Fruit fly (Drosophila melanogaster) whole organism, embryonic: ENCODE results near the gene CG9300.

Experiments used
- Awh ChIP-seq: fragments of 200-800 bp; sonication (Bioruptor generic); IDR thresholded peaks from 2 replicates; pipeline ENCODE4, ENCODE4 v1.3.6; 2022; ENCODE audit warnings: missing biosample characterization, missing genetic modification characterization
- CG10431 ChIP-seq: fragments of 200-800 bp; sonication (Bioruptor generic); optimal IDR thresholded peaks from 3 replicates; lab custom pipeline; 2018; ENCODE audit warnings: missing biosample characterization, mild to moderate bottlenecking, missing genetic modification characterization
- CG13296 ChIP-seq: fragments of 200-800 bp; sonication (Bioruptor generic); optimal IDR thresholded peaks from 3 replicates; lab custom pipeline; 2018; ENCODE audit warnings: missing biosample characterization, mild to moderate bottlenecking, missing genetic modification characterization
- CG15601 ChIP-seq: fragments of 200-800 bp; sonication (Bioruptor generic); optimal IDR thresholded peaks from 3 replicates; lab custom pipeline; 2019; ENCODE audit warnings: missing biosample characterization, mild to moderate bottlenecking, missing genetic modification characterization, moderate library complexity
- CG16813 ChIP-seq: fragments of 200-800 bp; sonication (Bioruptor generic); IDR thresholded peaks from 3 replicates; pipeline ENCODE4 v1.3.6; 2022; ENCODE audit warnings: missing biosample characterization, missing genetic modification characterization; ENCODE audit not compliant: partially characterized antibody
- CG2678 ChIP-seq: fragments of 200-800 bp; sonication (Bioruptor generic); optimal IDR thresholded peaks from 3 replicates; lab custom pipeline; 2019; ENCODE audit warnings: missing biosample characterization, mild to moderate bottlenecking, missing genetic modification characterization, moderate library complexity
- CG2712 ChIP-seq: fragments of 200-800 bp; optimal IDR thresholded peaks from 3 replicates; lab custom pipeline; 2019; ENCODE audit warnings: missing biosample characterization, mild to moderate bottlenecking, missing genetic modification characterization, moderate library complexity
- CG3065 ChIP-seq: fragments of 200-800 bp; sonication (Bioruptor generic); optimal IDR thresholded peaks from 2 replicates; lab custom pipeline; 2016; ENCODE audit warnings: missing biosample characterization, missing genetic modification characterization
- CG31224 ChIP-seq: fragments of 200-800 bp; sonication (Bioruptor generic); IDR thresholded peaks from 2 replicates; pipeline ENCODE4 v1.3.6; 2022; ENCODE audit warnings: missing biosample characterization, missing genetic modification characterization
- CG32767 ChIP-seq: fragments of 200-800 bp; sonication (Bioruptor generic); IDR thresholded peaks from 2 replicates; pipeline ENCODE4 v1.3.6; 2022; ENCODE audit warnings: missing biosample characterization, missing genetic modification characterization
- CG34376 ChIP-seq: fragments of 200-800 bp; sonication (Bioruptor generic); optimal IDR thresholded peaks from 2 replicates; lab custom pipeline; 2018; ENCODE audit warnings: missing biosample characterization, mild to moderate bottlenecking, missing genetic modification characterization
- CG3995 ChIP-seq: fragments of 200-800 bp; sonication (Bioruptor generic); optimal IDR thresholded peaks from 3 replicates; lab custom pipeline; 2016; ENCODE audit warnings: missing biosample characterization, missing genetic modification characterization
- CG4854 ChIP-seq: fragments of 200-800 bp; sonication (Bioruptor generic); optimal IDR thresholded peaks from 2 replicates; lab custom pipeline; 2016; ENCODE audit warnings: missing biosample characterization, missing genetic modification characterization, inconsistent platforms
- CG5180 ChIP-seq: fragments of 200-800 bp; sonication (Bioruptor generic); optimal IDR thresholded peaks from 3 replicates; lab custom pipeline; 2017; ENCODE audit warnings: missing biosample characterization, missing genetic modification characterization, mild to moderate bottlenecking, moderate library complexity, missing genetic modification reagents
- CG6175 ChIP-seq: fragments of 200-800 bp; sonication (Bioruptor generic); IDR thresholded peaks from 3 replicates; pipeline ENCODE4 v1.3.6; 2022; ENCODE audit warnings: missing biosample characterization, missing genetic modification characterization
- CG6765 ChIP-seq: fragments of 200-800 bp; sonication (Bioruptor generic); optimal IDR thresholded peaks from 3 replicates; lab custom pipeline; 2017; ENCODE audit warnings: missing biosample characterization, mild to moderate bottlenecking, missing genetic modification characterization
- CG7357 ChIP-seq: fragments of 200-800 bp; sonication (Bioruptor generic); IDR thresholded peaks from 3 replicates; pipeline ENCODE4 v1.3.6; 2022; ENCODE audit warnings: missing biosample characterization, missing genetic modification characterization
- CG7786 ChIP-seq: fragments of 200-800 bp; sonication (Bioruptor generic); optimal IDR thresholded peaks from 2 replicates; lab custom pipeline; 2016; ENCODE audit warnings: missing biosample characterization, missing genetic modification characterization
- CG7928 ChIP-seq: fragments of 200-800 bp; sonication (Bioruptor generic); optimal IDR thresholded peaks from 2 replicates; lab custom pipeline; 2017; ENCODE audit warnings: missing biosample characterization, mild to moderate bottlenecking, missing genetic modification characterization
- CG8478 ChIP-seq: fragments of >200 bp; optimal IDR thresholded peaks from 2 replicates; lab custom pipeline; 2018
- CkIIα-i1 ChIP-seq: fragments of 200-800 bp; sonication (Bioruptor generic); IDR thresholded peaks from 2 replicates; pipeline ENCODE4 v1.3.6; 2022; ENCODE audit warnings: missing biosample characterization, missing genetic modification characterization
- Dll ChIP-seq: fragments of 200-800 bp; sonication (Bioruptor generic); IDR thresholded peaks from 4 replicates; pipeline ENCODE4 v1.3.6; 2022; ENCODE audit warnings: missing biosample characterization, missing genetic modification characterization; ENCODE audit not compliant: partially characterized antibody
- Ets65A ChIP-seq: fragments of 200-800 bp; sonication (Bioruptor generic); peaks from one replicate; lab custom pipeline; 2016; ENCODE audit warnings: missing biosample characterization, missing genetic modification characterization
- Fer1 ChIP-seq: fragments of 200-800 bp; sonication (Bioruptor generic); optimal IDR thresholded peaks from 2 replicates; lab custom pipeline; 2017; ENCODE audit warnings: missing biosample characterization, mild to moderate bottlenecking, missing genetic modification characterization
- HmgD ChIP-seq: fragments of 200-800 bp; sonication (Bioruptor generic); optimal IDR thresholded peaks from 3 replicates; lab custom pipeline; 2016; ENCODE audit warnings: missing biosample characterization, missing genetic modification characterization
- Myb ChIP-seq: fragments of 200-800 bp; sonication (Bioruptor generic); optimal IDR thresholded peaks from 2 replicates; lab custom pipeline; 2016; ENCODE audit warnings: missing biosample characterization, missing genetic modification characterization
- NfI ChIP-seq: fragments of 200-800 bp; sonication (Bioruptor generic); optimal IDR thresholded peaks from 3 replicates; lab custom pipeline; 2018; ENCODE audit warnings: missing biosample characterization, mild to moderate bottlenecking, missing genetic modification characterization, moderate library complexity
- YL-1 ChIP-seq: fragments of 200-800 bp; sonication (Bioruptor generic); optimal IDR thresholded peaks from 3 replicates; lab custom pipeline; 2017; ENCODE audit warnings: missing biosample characterization, mild to moderate bottlenecking, missing genetic modification characterization
- ab ChIP-seq: fragments of 200-800 bp; sonication (Bioruptor generic); optimal IDR thresholded peaks from 2 replicates; lab custom pipeline; 2016; ENCODE audit warnings: missing biosample characterization, missing genetic modification characterization
- amos ChIP-seq: fragments of 200-800 bp; sonication (Bioruptor generic); IDR thresholded peaks from 2 replicates; pipeline ENCODE4 v1.3.6; 2022; ENCODE audit warnings: missing biosample characterization, missing genetic modification characterization; ENCODE audit not compliant: partially characterized antibody
- br ChIP-seq: fragments of >200 bp; optimal IDR thresholded peaks from 2 replicates; lab custom pipeline; 2017
- cato ChIP-seq: fragments of 200-800 bp; sonication (Bioruptor generic); optimal IDR thresholded peaks from 2 replicates; lab custom pipeline; 2016; ENCODE audit warnings: missing biosample characterization, missing genetic modification characterization, borderline replicate concordance
- crc ChIP-seq: fragments of 200-800 bp; sonication (Bioruptor generic); optimal IDR thresholded peaks from 2 replicates; lab custom pipeline; 2016; ENCODE audit warnings: missing biosample characterization, missing genetic modification characterization
- crol ChIP-seq: fragments of 200-800 bp; sonication (Bioruptor generic); IDR thresholded peaks from 2 replicates; pipeline ENCODE4 v1.3.6; 2022; ENCODE audit warnings: missing biosample characterization, missing genetic modification characterization
- dati ChIP-seq: fragments of 200-800 bp; sonication (Bioruptor generic); IDR thresholded peaks from 2 replicates; pipeline ENCODE4 v1.3.6; 2022; ENCODE audit warnings: missing biosample characterization, missing genetic modification characterization
- dmrt99B ChIP-seq: fragments of 200-800 bp; sonication (Bioruptor generic); optimal IDR thresholded peaks from 2 replicates; lab custom pipeline; 2018; ENCODE audit warnings: missing biosample characterization, mild to moderate bottlenecking, missing genetic modification characterization, moderate library complexity
- emc ChIP-seq: fragments of 200-800 bp; sonication (Bioruptor generic); optimal IDR thresholded peaks from 2 replicates; lab custom pipeline; 2016; ENCODE audit warnings: missing biosample characterization, missing genetic modification characterization
- gcm2 ChIP-seq: fragments of 200-800 bp; sonication (Bioruptor generic); optimal IDR thresholded peaks from 2 replicates; lab custom pipeline; 2016; ENCODE audit warnings: missing biosample characterization, missing genetic modification characterization
- lbe ChIP-seq: fragments of 200-800 bp; sonication (Bioruptor generic); optimal IDR thresholded peaks from 2 replicates; lab custom pipeline; 2016; ENCODE audit warnings: missing biosample characterization, mild to moderate bottlenecking, missing genetic modification characterization
- lov ChIP-seq, 2 experiments: fragments of 200-800 bp in 1 of 2; fragments of >200 bp in 1 of 2; sonication (Bioruptor generic) in 1 of 2; IDR thresholded peaks in 1 of 2; optimal IDR thresholded peaks in 1 of 2; 2 replicates in 1 of 2; 3 replicates in 1 of 2; pipeline versions ENCODE4 v1.3.6 to Lab custom; 2017 to 2022; ENCODE audit warnings: missing biosample characterization in 1 of 2, missing genetic modification characterization in 1 of 2
- nerfin-1 ChIP-seq: fragments of 200-800 bp; sonication (Bioruptor generic); optimal IDR thresholded peaks from 3 replicates; lab custom pipeline; 2019; ENCODE audit warnings: missing biosample characterization, mild to moderate bottlenecking, missing genetic modification characterization, moderate library complexity
- otp ChIP-seq: fragments of 200-800 bp; sonication (Bioruptor generic); IDR thresholded peaks from 3 replicates; pipeline ENCODE4, ENCODE4 v1.3.6; 2022; ENCODE audit warnings: missing biosample characterization, missing genetic modification characterization
- repo ChIP-seq: fragments of 200-800 bp; sonication (Bioruptor generic); optimal IDR thresholded peaks from 2 replicates; lab custom pipeline; 2016; ENCODE audit warnings: missing biosample characterization, missing genetic modification characterization
- row ChIP-seq: fragments of 200-800 bp; sonication (Bioruptor generic); IDR thresholded peaks from 3 replicates; pipeline ENCODE4 v1.3.6; 2022; ENCODE audit warnings: missing biosample characterization, missing genetic modification characterization
- sc ChIP-seq, 3 experiments: fragments of >200 bp in 2 of 3; fragments of 200-800 bp in 1 of 3; sonication (Bioruptor generic) in 1 of 3; optimal IDR thresholded peaks; 2 replicates in 2 of 3; 3 replicates in 1 of 3; lab custom pipeline; 2017; ENCODE audit warnings: mild to moderate bottlenecking in 1 of 3, missing biosample characterization in 1 of 3, missing genetic modification characterization in 1 of 3, missing genetic modification reagents in 1 of 3
- sens ChIP-seq: fragments of 200-800 bp; sonication (Bioruptor generic); peaks from one replicate; lab custom pipeline; 2016; ENCODE audit warnings: missing biosample characterization, missing genetic modification characterization
- slbo ChIP-seq: fragments of 200-800 bp; sonication (Bioruptor generic); IDR thresholded peaks from 2 replicates; pipeline ENCODE4 v1.3.6; 2022; ENCODE audit warnings: missing biosample characterization, missing genetic modification characterization
- tll ChIP-seq, 2 experiments: fragments of 200-800 bp in 1 of 2; fragments of >200 bp in 1 of 2; sonication (Bioruptor generic) in 1 of 2; optimal IDR thresholded peaks; 2 replicates each; lab custom pipeline; 2017 to 2019; ENCODE audit warnings: missing biosample characterization in 2 of 2, missing genetic modification characterization in 2 of 2, mild to moderate bottlenecking in 1 of 2, moderate library complexity in 1 of 2
- twi ChIP-seq: fragments of 200-800 bp; optimal IDR thresholded peaks from 2 replicates; lab custom pipeline; 2019; ENCODE audit warnings: missing biosample characterization, mild to moderate bottlenecking, missing genetic modification characterization, moderate library complexity
- wdn ChIP-seq: fragments of 200-800 bp; sonication (Bioruptor generic); IDR thresholded peaks from 2 replicates; pipeline ENCODE4 v1.3.6; 2022; ENCODE audit warnings: missing biosample characterization, missing genetic modification characterization
- zen ChIP-seq: fragments of 200-800 bp; sonication (Bioruptor generic); optimal IDR thresholded peaks from 3 replicates; lab custom pipeline; 2018; ENCODE audit warnings: missing biosample characterization, mild to moderate bottlenecking, missing genetic modification characterization, moderate library complexity

Gene CG9300

dm6 chr3L:19585979-19586378, 33.8 kb downstream of the CG9300 start, which contains the start of the genes CG9231 and CG9330 (continued):
- TF ChIP-seq CG7928 (GFP tag; lab: Kevin White, UChicago), result no peak
- no peak for TF ChIP-seq amos
- no peak for TF ChIP-seq wdn (GFP tag; lab: Robert Waterston, UW)
- peak; percentile 31 for TF ChIP-seq Myb (GFP tag; lab: Kevin White, UChicago)
- TF ChIP-seq CG8478 (lab: Kevin White, UChicago), result no peak
- TF ChIP-seq CG6175 (GFP tag; lab: Robert Waterston, UW), result no peak
- TF ChIP-seq br (lab: Kevin White, UChicago), result no peak
- no peak for TF ChIP-seq dati (GFP tag; lab: Robert Waterston, UW)
- TF ChIP-seq CG13296 (GFP tag; lab: Kevin White, UChicago), result no peak
- peak; percentile 28 for TF ChIP-seq CG2678 (tag; lab: Kevin White, UChicago)
- TF ChIP-seq Dll (GFP tag; lab: Robert Waterston, UW), result 0 out of 4 replicates have a peak, but pooled peaks have one; percentile 23
- no peak for TF ChIP-seq dmrt99B
- peak; percentile 55 for TF ChIP-seq Ets65A
- no peak for TF ChIP-seq repo (GFP tag; lab: Kevin White, UChicago)
- peak; percentile 92 for TF ChIP-seq YL-1 (GFP tag; lab: Kevin White, UChicago)
- TF ChIP-seq sc (optimal IDR thresholded peaks at IDR 0.05; lab: Kevin White, UChicago), result no peak
- no peak for TF ChIP-seq sc (GFP tag; optimal IDR thresholded peaks at IDR 0.05; lab: Kevin White, UChicago)
- TF ChIP-seq lbe, result peak; percentile 67
- no peak for TF ChIP-seq ab
- TF ChIP-seq gcm2 (GFP tag; lab: Kevin White, UChicago), result no peak
- TF ChIP-seq sens (GFP tag; lab: Kevin White, UChicago), result peak; percentile 89
- no peak for TF ChIP-seq CG7786 (GFP tag; lab: Kevin White, UChicago)
- no peak for TF ChIP-seq cato (GFP tag; lab: Kevin White, UChicago)
- TF ChIP-seq CG4854 (GFP tag; lab: Kevin White, UChicago), result peak; percentile 31
- TF ChIP-seq CG5180, result no peak
- no peak for TF ChIP-seq otp (GFP tag; lab: Robert Waterston, UW)
- no peak for TF ChIP-seq emc
- no peak for TF ChIP-seq CkIIα-i1
- TF ChIP-seq CG3065 (GFP tag; lab: Kevin White, UChicago), result no peak
- TF ChIP-seq CG16813 (GFP tag; lab: Robert Waterston, UW), result no peak
- no peak for TF ChIP-seq HmgD (GFP tag; lab: Kevin White, UChicago)
- no peak for TF ChIP-seq crc (GFP tag; lab: Kevin White, UChicago)
- peak; percentile 5 for TF ChIP-seq NfI (GFP tag; lab: Kevin White, UChicago)
- peak; percentile 52; the same call in 1 of the 3 replicates for TF ChIP-seq row (GFP tag; lab: Robert Waterston, UW)
- peak; percentile 65 for TF ChIP-seq CG10431 (GFP tag; lab: Kevin White, UChicago)
- TF ChIP-seq CG7357 (GFP tag; lab: Robert Waterston, UW), result 0 out of 3 replicates have a peak, but pooled peaks have one; percentile 55
- TF ChIP-seq slbo (GFP tag; lab: Robert Waterston, UW), result no peak
- peak; percentile 27 for TF ChIP-seq zen (tag; lab: Kevin White, UChicago)
- peak; percentile 10 for TF ChIP-seq Fer1 (GFP tag; lab: Kevin White, UChicago)
- TF ChIP-seq nerfin-1 (tag; lab: Kevin White, UChicago), result peak; percentile 55
- no peak for TF ChIP-seq Awh (GFP tag; lab: Robert Waterston, UW)
- no peak for TF ChIP-seq lov (optimal IDR thresholded peaks at IDR 0.05; lab: Kevin White, UChicago)
- no peak for TF ChIP-seq lov (GFP tag; IDR thresholded peaks at IDR 0.05; lab: Robert Waterston, UW)
- peak; percentile 91 for TF ChIP-seq CG3995 (GFP tag; lab: Kevin White, UChicago)
- TF ChIP-seq crol (GFP tag; lab: Robert Waterston, UW), result no peak
- no peak for TF ChIP-seq twi (tag; lab: Kevin White, UChicago)
- TF ChIP-seq CG32767 (GFP tag; lab: Robert Waterston, UW), result no peak
- TF ChIP-seq CG15601, result peak; percentile 61
- no peak for TF ChIP-seq CG34376 (GFP tag; lab: Kevin White, UChicago)
- peak; percentile 52 for TF ChIP-seq CG2712 (tag; lab: Kevin White, UChicago)
- TF ChIP-seq CG6765 (GFP tag; lab: Kevin White, UChicago), result no peak
- peak in 1 of 2 experiments; percentile 77 for TF ChIP-seq tll (GFP tag; optimal IDR thresholded peaks at IDR 0.05; lab: Kevin White, UChicago)
- TF ChIP-seq CG31224 (GFP tag; lab: Robert Waterston, UW), result no peak
